Worm (Caenorhabditis elegans) whole organism, mixed stage, embryonic: ENCODE data around the gene C18D11.6.

ENCODE experiments used
- ceh-83 ChIP-seq: fragments of 200-800 bp; sonication (Bioruptor generic); optimal IDR thresholded peaks from 2 replicates; lab custom pipeline; 2018; ENCODE audit warnings: mild to moderate bottlenecking, missing genetic modification characterization, missing compliant biosample characterization
- cnd-1 ChIP-seq: fragments of 200-800 bp; sonication (Bioruptor generic); optimal IDR thresholded peaks from 2 replicates; lab custom pipeline; 2018; ENCODE audit warnings: mild to moderate bottlenecking, missing genetic modification characterization, missing compliant biosample characterization
- lin-13 ChIP-seq: fragments of 150-350 bp; optimal IDR thresholded peaks from 2 replicates; lab custom pipeline; 2014; ENCODE audit warnings: missing biosample characterization, missing genetic modification characterization
- mab-5 ChIP-seq: fragments of 150-350 bp; optimal IDR thresholded peaks from 2 replicates; lab custom pipeline; 2014; ENCODE audit warnings: missing biosample characterization, missing genetic modification characterization
- mep-1 ChIP-seq: fragments of 150-350 bp; optimal IDR thresholded peaks from 2 replicates; lab custom pipeline; 2017; ENCODE audit warnings: missing biosample characterization, missing genetic modification reagents, missing genetic modification characterization, inconsistent platforms
- nhr-2 ChIP-seq: fragments of 150-350 bp; optimal IDR thresholded peaks from 2 replicates; lab custom pipeline; 2014; ENCODE audit warnings: missing biosample characterization, missing genetic modification characterization
- nhr-237 ChIP-seq: fragments of 150-350 bp; optimal IDR thresholded peaks from 2 replicates; lab custom pipeline; 2014; ENCODE audit warnings: missing biosample characterization, missing genetic modification characterization
- pha-4 ChIP-seq: fragments of 150-350 bp; optimal IDR thresholded peaks from 2 replicates; lab custom pipeline; 2018; ENCODE audit warnings: missing biosample characterization, missing genetic modification reagents, missing genetic modification characterization
- sptf-1 ChIP-seq: sonication (generic microtip); optimal IDR thresholded peaks from 2 replicates; lab custom pipeline; 2017; ENCODE audit warnings: mild to moderate bottlenecking, missing genetic modification characterization, moderate library complexity, missing compliant biosample characterization
- unc-62 ChIP-seq: fragments of 150-350 bp; optimal IDR thresholded peaks from 2 replicates; lab custom pipeline; 2014; ENCODE audit warnings: missing biosample characterization, missing genetic modification reagents, missing genetic modification characterization
- ztf-11 ChIP-seq: fragments of 150-350 bp; optimal IDR thresholded peaks from 2 replicates; lab custom pipeline; 2014; ENCODE audit warnings: missing biosample characterization, missing genetic modification characterization

DNA sequence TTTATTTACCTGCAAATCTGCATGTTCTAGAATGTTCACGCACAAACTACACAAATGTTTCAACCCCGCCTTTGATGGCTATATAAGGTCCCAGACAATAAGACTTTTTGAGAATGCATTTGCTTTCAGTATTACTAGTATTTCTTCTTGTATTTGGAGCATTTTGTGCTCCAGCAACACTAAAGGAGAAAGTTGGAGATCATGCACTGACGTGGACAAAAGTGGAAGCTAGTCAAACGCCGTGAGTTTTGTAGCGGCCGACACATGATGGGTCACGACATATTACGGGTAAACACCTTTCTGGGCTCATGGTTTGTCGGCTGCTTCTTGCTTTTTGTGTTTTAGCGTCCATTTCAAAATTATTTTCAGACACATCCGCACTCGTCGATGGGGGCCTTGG is at the start of gene C18D11.6:
- TF ChIP-seq cnd-1 (tag; lab: Kevin White, UChicago) (no peak), mep-1 (tag; lab: Kevin White, UChicago) (no peak), pha-4 (tag; lab: Kevin White, UChicago) (no peak), ztf-11 (tag; lab: Kevin White, UChicago) (no peak), lin-13 (tag; lab: Kevin White, UChicago) (no peak), nhr-2 (tag; lab: Kevin White, UChicago) (no peak), ceh-83 (no peak), nhr-237 (tag; lab: Kevin White, UChicago) (no peak), unc-62 (GFP tag; lab: Kevin White, UChicago) (no peak), mab-5 (no peak), sptf-1 (no peak)
